Worm (Caenorhabditis elegans) whole organism, L1 larva: ENCODE results near the gene C04G6.11.

Experiments
- C04F5.9 ChIP-seq: sonication (generic microtip); optimal IDR thresholded peaks from 2 replicates; lab custom pipeline; 2016; ENCODE audit warnings: missing genetic modification characterization, missing compliant biosample characterization
- C16A3.4 ChIP-seq: fragments of 150-350 bp; optimal IDR thresholded peaks from 2 replicates; lab custom pipeline; 2014; ENCODE audit warnings: missing biosample characterization, missing genetic modification characterization
- C34B4.2 ChIP-seq: sonication (generic microtip); optimal IDR thresholded peaks from 2 replicates; lab custom pipeline; 2017; ENCODE audit warnings: mild to moderate bottlenecking, missing genetic modification characterization, missing compliant biosample characterization
- F16B12.6 ChIP-seq: fragments of 150-350 bp; optimal IDR thresholded peaks from 2 replicates; lab custom pipeline; 2014; ENCODE audit warnings: missing biosample characterization, missing genetic modification characterization
- Y116A8C.19 ChIP-seq: sonication (generic microtip); optimal IDR thresholded peaks from 2 replicates; lab custom pipeline; 2016; ENCODE audit warnings: missing compliant biosample characterization, missing genetic modification characterization, borderline replicate concordance
- aly-2 ChIP-seq: fragments of 150-350 bp; optimal IDR thresholded peaks from 2 replicates; lab custom pipeline; 2014; ENCODE audit warnings: missing biosample characterization, missing genetic modification characterization
- ama-1 ChIP-seq: fragments of 150-350 bp; optimal IDR thresholded peaks from 2 replicates; lab custom pipeline; 2014
- ceh-63 ChIP-seq: fragments of 200-800 bp; sonication (Bioruptor generic); optimal IDR thresholded peaks from 2 replicates; lab custom pipeline; 2018; ENCODE audit warnings: mild to moderate bottlenecking, missing genetic modification characterization, missing compliant biosample characterization
- ceh-8 ChIP-seq: fragments of 200-800 bp; sonication (Bioruptor generic); optimal IDR thresholded peaks from 2 replicates; lab custom pipeline; 2018; ENCODE audit warnings: mild to moderate bottlenecking, missing genetic modification characterization, moderate library complexity, missing compliant biosample characterization
- ceh-82 ChIP-seq, 3 experiments: fragments of 150-350 bp in 1 of 3; sonication (generic microtip) in 2 of 3; optimal IDR thresholded peaks; 2 replicates each; lab custom pipeline; 2014 to 2017; ENCODE audit warnings: missing biosample characterization in 3 of 3, missing genetic modification characterization in 3 of 3
- ceh-88 ChIP-seq: fragments of 200-800 bp; sonication (Bioruptor generic); IDR thresholded peaks from 2 replicates; pipeline ENCODE4 v1.3.6; 2022; ENCODE audit warnings: missing genetic modification characterization, missing compliant biosample characterization
- ceh-90 ChIP-seq: sonication (generic microtip); optimal IDR thresholded peaks from 2 replicates; lab custom pipeline; 2016; ENCODE audit warnings: missing genetic modification characterization, missing compliant biosample characterization
- ces-1 ChIP-seq: fragments of 150-350 bp; optimal IDR thresholded peaks from 2 replicates; lab custom pipeline; 2014; ENCODE audit warnings: missing biosample characterization, missing genetic modification reagents, missing genetic modification characterization
- egl-13 ChIP-seq: sonication (generic microtip); optimal IDR thresholded peaks from 2 replicates; lab custom pipeline; 2016; ENCODE audit warnings: missing genotype, missing genetic modification reagents, missing genetic modification characterization, missing compliant biosample characterization
- egl-27 ChIP-seq, 2 experiments: fragments of 150-350 bp in 1 of 2; sonication (generic microtip); optimal IDR thresholded peaks; 3 replicates each; lab custom pipeline; 2017 to 2018; ENCODE audit warnings: missing biosample characterization in 2 of 2, missing genetic modification characterization in 2 of 2, missing genetic modification reagents in 2 of 2
- elt-2 ChIP-seq: sonication (generic microtip); optimal IDR thresholded peaks from 2 replicates; lab custom pipeline; 2016; ENCODE audit warnings: missing genetic modification characterization, mild to moderate bottlenecking, inconsistent platforms, missing compliant biosample characterization, missing genetic modification reagents
- fkh-8 ChIP-seq: sonication (generic microtip); optimal IDR thresholded peaks from 2 replicates; lab custom pipeline; 2016; ENCODE audit warnings: mild to moderate bottlenecking, missing genetic modification characterization, missing compliant biosample characterization
- fos-1 ChIP-seq: fragments of 150-350 bp; optimal IDR thresholded peaks from 2 replicates; lab custom pipeline; 2014; ENCODE audit warnings: missing biosample characterization, missing genetic modification characterization
- hlh-4 ChIP-seq: sonication (generic microtip); optimal IDR thresholded peaks from 2 replicates; lab custom pipeline; 2016; ENCODE audit warnings: mild to moderate bottlenecking, missing genetic modification characterization, missing compliant biosample characterization
- hpl-2 ChIP-seq: fragments of 150-350 bp; optimal IDR thresholded peaks from 2 replicates; lab custom pipeline; 2014; ENCODE audit warnings: missing biosample characterization, missing genetic modification reagents, missing genetic modification characterization
- isw-1 ChIP-seq: fragments of 200-800 bp; sonication (Bioruptor generic); IDR thresholded peaks from 2 replicates; pipeline ENCODE4 v1.3.6; 2022; ENCODE audit warnings: missing genetic modification characterization, missing compliant biosample characterization
- jun-1 ChIP-seq: fragments of 150-350 bp; optimal IDR thresholded peaks from 2 replicates; lab custom pipeline; 2014; ENCODE audit warnings: missing biosample characterization, missing genetic modification reagents, missing genetic modification characterization
- lin-13 ChIP-seq: fragments of 150-350 bp; optimal IDR thresholded peaks from 2 replicates; lab custom pipeline; 2014; ENCODE audit warnings: missing biosample characterization, missing genetic modification reagents, missing genetic modification characterization
- lin-14 ChIP-seq: fragments of 200-800 bp; sonication (Bioruptor generic); optimal IDR thresholded peaks from 2 replicates; lab custom pipeline; 2018; ENCODE audit warnings: mild to moderate bottlenecking, missing genetic modification characterization, moderate library complexity, missing compliant biosample characterization
- lin-35 ChIP-seq, 2 experiments: fragments of 150-350 bp; optimal IDR thresholded peaks; 2 replicates each; lab custom pipeline; 2014; ENCODE audit warnings: missing biosample characterization in 2 of 2, missing genetic modification characterization in 2 of 2, missing genetic modification reagents in 2 of 2
- lin-39 ChIP-seq: fragments of 150-350 bp; optimal IDR thresholded peaks from 2 replicates; lab custom pipeline; 2014; ENCODE audit warnings: missing biosample characterization, missing genetic modification reagents, missing genetic modification characterization
- lir-3 ChIP-seq: sonication (generic microtip); optimal IDR thresholded peaks from 2 replicates; lab custom pipeline; 2016; ENCODE audit warnings: mild to moderate bottlenecking, missing genetic modification characterization, moderate library complexity, missing compliant biosample characterization; ENCODE audit not compliant: poor library complexity
- mdl-1 ChIP-seq, 2 experiments: fragments of 150-350 bp; optimal IDR thresholded peaks; 2 replicates each; lab custom pipeline; 2014 to 2017; ENCODE audit warnings: missing biosample characterization in 2 of 2, missing genetic modification characterization in 2 of 2, inconsistent platforms in 1 of 2
- mef-2 ChIP-seq: fragments of 150-350 bp; optimal IDR thresholded peaks from 2 replicates; lab custom pipeline; 2014; ENCODE audit warnings: missing biosample characterization, missing genetic modification characterization
- mep-1 ChIP-seq: fragments of 150-350 bp; optimal IDR thresholded peaks from 2 replicates; lab custom pipeline; 2014; ENCODE audit warnings: missing biosample characterization, missing genetic modification characterization
- nhr-11 ChIP-seq: fragments of 150-350 bp; optimal IDR thresholded peaks from 2 replicates; lab custom pipeline; 2014; ENCODE audit warnings: missing biosample characterization, missing genetic modification characterization
- nhr-20 ChIP-seq: sonication (generic microtip); optimal IDR thresholded peaks from 2 replicates; lab custom pipeline; 2016; ENCODE audit warnings: mild to moderate bottlenecking, missing genetic modification characterization, missing compliant biosample characterization
- nhr-28 ChIP-seq: fragments of 150-350 bp; optimal IDR thresholded peaks from 2 replicates; lab custom pipeline; 2014; ENCODE audit warnings: missing biosample characterization, missing genetic modification characterization
- nhr-85 ChIP-seq: sonication (generic microtip); peaks from one replicate; lab custom pipeline; 2016; ENCODE audit warnings: missing genetic modification characterization, inconsistent platforms, missing compliant biosample characterization
- pag-3 ChIP-seq: sonication (generic microtip); optimal IDR thresholded peaks from 2 replicates; lab custom pipeline; 2017; ENCODE audit warnings: missing genetic modification characterization, mild to moderate bottlenecking, missing compliant biosample characterization, antibody characterized with exemption, borderline replicate concordance; ENCODE audit not compliant: insufficient read depth
- pax-3 ChIP-seq: fragments of 200-800 bp; sonication (Bioruptor generic); optimal IDR thresholded peaks from 2 replicates; lab custom pipeline; 2018; ENCODE audit warnings: mild to moderate bottlenecking, missing genetic modification characterization, moderate library complexity, missing compliant biosample characterization
- pqm-1 ChIP-seq: sonication (generic microtip); optimal IDR thresholded peaks from 3 replicates; lab custom pipeline; 2017; ENCODE audit warnings: missing biosample characterization, missing genetic modification characterization
- rnt-1 ChIP-seq: sonication (generic microtip); optimal IDR thresholded peaks from 2 replicates; lab custom pipeline; 2016; ENCODE audit warnings: mild to moderate bottlenecking, missing genetic modification characterization, moderate library complexity, missing compliant biosample characterization
- snpc-4 ChIP-seq: fragments of 150-350 bp; optimal IDR thresholded peaks from 2 replicates; lab custom pipeline; 2014; ENCODE audit warnings: missing biosample characterization, missing genetic modification characterization
- snu-23 ChIP-seq: sonication (generic microtip); optimal IDR thresholded peaks from 2 replicates; lab custom pipeline; 2016; ENCODE audit warnings: missing genetic modification characterization, missing compliant biosample characterization
- sox-4 ChIP-seq: sonication (generic microtip); optimal IDR thresholded peaks from 2 replicates; lab custom pipeline; 2016; ENCODE audit warnings: missing genetic modification characterization, missing compliant biosample characterization
- sup-37 ChIP-seq: fragments of 200-800 bp; sonication (Bioruptor generic); optimal IDR thresholded peaks from 2 replicates; lab custom pipeline; 2018; ENCODE audit warnings: mild to moderate bottlenecking, missing genetic modification characterization, missing compliant biosample characterization
- swsn-7 ChIP-seq: sonication (generic microtip); optimal IDR thresholded peaks from 2 replicates; lab custom pipeline; 2016; ENCODE audit warnings: missing genetic modification characterization, missing compliant biosample characterization
- tbx-2 ChIP-seq: sonication (generic microtip); optimal IDR thresholded peaks from 2 replicates; lab custom pipeline; 2016; ENCODE audit warnings: missing genetic modification characterization, missing compliant biosample characterization
- tlp-1 ChIP-seq: fragments of 150-350 bp; optimal IDR thresholded peaks from 2 replicates; lab custom pipeline; 2014; ENCODE audit warnings: missing biosample characterization, missing genetic modification characterization
- unc-130 ChIP-seq: fragments of 150-350 bp; optimal IDR thresholded peaks from 2 replicates; lab custom pipeline; 2017; ENCODE audit warnings: missing biosample characterization, missing genetic modification characterization, inconsistent platforms
- unc-30 ChIP-seq: sonication (generic microtip); optimal IDR thresholded peaks from 2 replicates; lab custom pipeline; 2017; ENCODE audit warnings: missing biosample characterization, missing genetic modification characterization
- unc-62 ChIP-seq: fragments of 150-350 bp; optimal IDR thresholded peaks from 2 replicates; lab custom pipeline; 2014; ENCODE audit warnings: missing biosample characterization, missing genetic modification reagents, missing genetic modification characterization
- unc-86 ChIP-seq: sonication (generic microtip); optimal IDR thresholded peaks from 2 replicates; lab custom pipeline; 2016; ENCODE audit warnings: missing genetic modification characterization, missing compliant biosample characterization
- vab-15 ChIP-seq: sonication (generic microtip); optimal IDR thresholded peaks from 2 replicates; lab custom pipeline; 2017; ENCODE audit warnings: missing genotype, mild to moderate bottlenecking, missing genetic modification characterization, missing compliant biosample characterization
- zip-4 ChIP-seq: fragments of 200-800 bp; sonication (Bioruptor generic); optimal IDR thresholded peaks from 2 replicates; lab custom pipeline; 2018; ENCODE audit warnings: mild to moderate bottlenecking, missing genetic modification characterization, moderate library complexity, missing compliant biosample characterization

C04G6.11 gene

ce11 chrII:5105020-5105419 is 1.4 kb upstream of the C04G6.11 start (continued):
- TF ChIP-seq snu-23 (GFP tag; lab: Kevin White, UChicago) (peak; percentile 76), zip-4 (GFP tag; lab: Kevin White, UChicago) (no peak), Y116A8C.19 (tag; lab: Kevin White, UChicago) (no peak), unc-86 (peak; percentile 41), ama-1 (lab: Kevin White, UChicago) (peak; percentile 60), nhr-85 (tag; lab: Kevin White, UChicago) (peak; percentile 74), ces-1 (no peak), lir-3 (tag; lab: Kevin White, UChicago) (peak; percentile 59), unc-130 (tag; lab: Kevin White, UChicago) (peak; percentile 36), elt-2 (peak; percentile 79), lin-13 (GFP tag; lab: Kevin White, UChicago) (no peak), aly-2 (peak; percentile 78), isw-1 (no peak), tlp-1 (tag; lab: Kevin White, UChicago) (no peak), swsn-7 (tag; lab: Kevin White, UChicago) (peak; percentile 63), jun-1 (tag; lab: Kevin White, UChicago) (peak; percentile 38), ceh-82 (tag; optimal IDR thresholded peaks at IDR 0.05; lab: Kevin White, UChicago) (peak; percentile 43 to 78 (median 52)), sup-37 (GFP tag; lab: Kevin White, UChicago) (no peak), ceh-88 (peak; percentile 30; the same call in 1 of the 2 replicates), hlh-4 (no peak), pax-3 (tag; lab: Kevin White, UChicago) (peak; percentile 32), lin-35 (GFP tag; optimal IDR thresholded peaks at IDR 0.05; lab: Kevin White, UChicago) (peak; percentile 60 to 82), C16A3.4 (tag; lab: Kevin White, UChicago) (peak; percentile 86), mep-1 (tag; lab: Kevin White, UChicago) (peak; percentile 78), pqm-1 (tag; lab: Kevin White, UChicago) (no peak), hpl-2 (GFP tag; lab: Kevin White, UChicago) (no peak), nhr-11 (tag; lab: Kevin White, UChicago) (no peak), nhr-20 (tag; lab: Kevin White, UChicago) (peak; percentile 72), C04F5.9 (tag; lab: Kevin White, UChicago) (no peak), snpc-4 (peak; percentile 37), lin-14 (peak; percentile 60), nhr-28 (tag; lab: Kevin White, UChicago) (no peak), unc-62 (GFP tag; lab: Kevin White, UChicago) (no peak), tbx-2 (tag; lab: Kevin White, UChicago) (peak; percentile 55), egl-13 (tag; lab: Kevin White, UChicago) (no peak), ceh-8 (GFP tag; lab: Kevin White, UChicago) (no peak), unc-30 (no peak), egl-27 (tag; optimal IDR thresholded peaks at IDR 0.05; lab: Kevin White, UChicago) (peak in 1 of 2 experiments; percentile 31), lin-39 (tag; lab: Kevin White, UChicago) (no peak), sox-4 (peak; percentile 8), ceh-90 (no peak), fos-1 (tag; lab: Kevin White, UChicago) (peak; percentile 76), vab-15 (peak; percentile 34), C34B4.2 (tag; lab: Kevin White, UChicago) (no peak), fkh-8 (tag; lab: Kevin White, UChicago) (peak; percentile 68), pag-3 (tag; lab: Kevin White, UChicago) (no peak), rnt-1 (tag; lab: Kevin White, UChicago) (peak; percentile 70), ceh-63 (GFP tag; lab: Kevin White, UChicago) (no peak), mdl-1 (tag; optimal IDR thresholded peaks at IDR 0.05; lab: Kevin White, UChicago) (peak in 1 of 2 experiments; percentile 66), F16B12.6 (tag; lab: Kevin White, UChicago) (peak; percentile 31), mef-2 (no peak)
